Fruit fly (Drosophila melanogaster) whole organism, embryonic: ENCODE data around the gene Pop5.
A peak's percentile ranks its signal among the peaks of the same experiment; 100 is the strongest.

Experiments used
- Adf1 ChIP-seq: fragments of 200-800 bp; sonication (Bioruptor generic); IDR thresholded peaks from 2 replicates; pipeline ENCODE4 v1.3.6; 2022; ENCODE audit warnings: missing biosample characterization, missing genetic modification characterization
- Antp ChIP-seq: fragments of 200-800 bp; sonication (Bioruptor generic); optimal IDR thresholded peaks from 3 replicates; lab custom pipeline; 2016; ENCODE audit warnings: missing biosample characterization, missing genetic modification characterization
- CG12391 ChIP-seq: fragments of 200-800 bp; sonication (Bioruptor generic); optimal IDR thresholded peaks from 3 replicates; lab custom pipeline; 2018; ENCODE audit warnings: missing biosample characterization, mild to moderate bottlenecking, missing genetic modification characterization, moderate library complexity
- CG12769 ChIP-seq: fragments of 200-800 bp; sonication (Bioruptor generic); optimal IDR thresholded peaks from 2 replicates; lab custom pipeline; 2019; ENCODE audit warnings: missing biosample characterization, mild to moderate bottlenecking, missing genetic modification characterization, moderate library complexity
- CG14050 ChIP-seq: fragments of 200-800 bp; sonication (Bioruptor generic); IDR thresholded peaks from 3 replicates; pipeline ENCODE4 v1.3.6; 2022; ENCODE audit warnings: missing biosample characterization, missing genetic modification characterization
- CG14441 ChIP-seq: fragments of 200-800 bp; sonication (Bioruptor generic); IDR thresholded peaks from 2 replicates; pipeline ENCODE4 v1.3.6; 2022; ENCODE audit warnings: missing biosample characterization, missing genetic modification characterization
- CG14710 ChIP-seq: fragments of 200-800 bp; sonication (Bioruptor generic); optimal IDR thresholded peaks from 3 replicates; lab custom pipeline; 2019; ENCODE audit warnings: missing biosample characterization, mild to moderate bottlenecking, missing genetic modification characterization, moderate library complexity
- CG1529 ChIP-seq: fragments of 200-800 bp; sonication (Bioruptor generic); optimal IDR thresholded peaks from 3 replicates; lab custom pipeline; 2018; ENCODE audit warnings: missing biosample characterization, missing genetic modification characterization
- CG31224 ChIP-seq: fragments of 200-800 bp; sonication (Bioruptor generic); IDR thresholded peaks from 2 replicates; pipeline ENCODE4 v1.3.6; 2022; ENCODE audit warnings: missing biosample characterization, missing genetic modification characterization
- CG31388 ChIP-seq: fragments of 200-800 bp; sonication (Bioruptor generic); optimal IDR thresholded peaks from 2 replicates; lab custom pipeline; 2016; ENCODE audit warnings: missing biosample characterization, missing genetic modification characterization
- CG31441 ChIP-seq: fragments of 200-800 bp; sonication (Bioruptor generic); IDR thresholded peaks from 2 replicates; pipeline ENCODE4 v1.3.6; 2022; ENCODE audit warnings: missing biosample characterization, missing genetic modification characterization
- CG33213 ChIP-seq: fragments of 200-800 bp; sonication (Bioruptor generic); optimal IDR thresholded peaks from 3 replicates; lab custom pipeline; 2016; ENCODE audit warnings: missing biosample characterization, missing genetic modification characterization
- CG4424 ChIP-seq: fragments of 200-800 bp; sonication (Bioruptor generic); optimal IDR thresholded peaks from 3 replicates; lab custom pipeline; 2016; ENCODE audit warnings: missing biosample characterization, missing genetic modification characterization
- CG5245 ChIP-seq: fragments of 200-800 bp; sonication (Bioruptor generic); optimal IDR thresholded peaks from 3 replicates; lab custom pipeline; 2016; ENCODE audit warnings: missing biosample characterization, missing genetic modification characterization
- CG8290 ChIP-seq, 3 experiments: fragments of 200-800 bp; sonication (Bioruptor generic); optimal IDR thresholded peaks; 2 replicates each; lab custom pipeline; 2016 to 2019; ENCODE audit warnings: missing biosample characterization in 3 of 3, missing genetic modification characterization in 3 of 3, mild to moderate bottlenecking in 2 of 3, moderate library complexity in 1 of 3
- CG8765 ChIP-seq: fragments of 200-800 bp; sonication (Bioruptor generic); IDR thresholded peaks from 2 replicates; pipeline ENCODE4 v1.3.6; 2022; ENCODE audit warnings: missing biosample characterization, missing genetic modification characterization
- CG8944 ChIP-seq: fragments of 200-800 bp; sonication (Bioruptor generic); optimal IDR thresholded peaks from 3 replicates; lab custom pipeline; 2016; ENCODE audit warnings: missing biosample characterization, missing genetic modification characterization
- CG9437 ChIP-seq: fragments of 200-800 bp; sonication (Bioruptor generic); optimal IDR thresholded peaks from 2 replicates; lab custom pipeline; 2018; ENCODE audit warnings: missing biosample characterization, mild to moderate bottlenecking, missing genetic modification characterization
- D ChIP-seq, 2 experiments: fragments of 200-800 bp in 1 of 2; fragments of >200 bp in 1 of 2; sonication (Bioruptor generic) in 1 of 2; optimal IDR thresholded peaks; 2 replicates in 1 of 2; 3 replicates in 1 of 2; lab custom pipeline; 2017; ENCODE audit warnings: mild to moderate bottlenecking in 1 of 2, missing biosample characterization in 1 of 2, missing genetic modification characterization in 1 of 2, missing genetic modification reagents in 1 of 2
- D19A ChIP-seq: fragments of 200-800 bp; optimal IDR thresholded peaks from 3 replicates; lab custom pipeline; 2019; ENCODE audit warnings: missing biosample characterization, mild to moderate bottlenecking, missing genetic modification characterization, moderate library complexity
- Elba2 ChIP-seq: fragments of 200-800 bp; sonication (Bioruptor generic); optimal IDR thresholded peaks from 3 replicates; lab custom pipeline; 2016; ENCODE audit warnings: missing biosample characterization, missing genetic modification characterization
- Fer3 ChIP-seq: fragments of 200-800 bp; sonication (Bioruptor generic); optimal IDR thresholded peaks from 2 replicates; lab custom pipeline; 2018; ENCODE audit warnings: missing biosample characterization, mild to moderate bottlenecking, missing genetic modification characterization, moderate library complexity
- HLH4C ChIP-seq: fragments of 200-800 bp; sonication (Bioruptor generic); IDR thresholded peaks from 3 replicates; pipeline ENCODE4 v1.3.6; 2022; ENCODE audit warnings: missing biosample characterization, missing genetic modification characterization; ENCODE audit not compliant: partially characterized antibody
- Lhr ChIP-seq: fragments of 200-800 bp; sonication (Bioruptor generic); optimal IDR thresholded peaks from 3 replicates; lab custom pipeline; 2017; ENCODE audit warnings: mild to moderate bottlenecking, missing biosample characterization, missing genetic modification reagents, missing genetic modification characterization
- Mrtf ChIP-seq: fragments of 200-800 bp; sonication (Bioruptor generic); IDR thresholded peaks from 3 replicates; pipeline ENCODE4 v1.3.6; 2022; ENCODE audit warnings: missing biosample characterization, missing genetic modification characterization
- Oli ChIP-seq: fragments of 200-800 bp; sonication (Bioruptor generic); optimal IDR thresholded peaks from 2 replicates; lab custom pipeline; 2018; ENCODE audit warnings: missing biosample characterization, mild to moderate bottlenecking, missing genetic modification characterization, moderate library complexity
- Taf1 ChIP-seq: fragments of 200-800 bp; sonication (Bioruptor generic); IDR thresholded peaks from 2 replicates; pipeline ENCODE4 v1.3.6; 2022; ENCODE audit warnings: missing biosample characterization, missing genetic modification characterization
- Tbp ChIP-seq: fragments of >200 bp; optimal IDR thresholded peaks from 2 replicates; lab custom pipeline; 2018; ENCODE audit warnings: missing biosample characterization, missing genetic modification characterization
- Vsx1 ChIP-seq: fragments of 200-800 bp; sonication (Bioruptor generic); optimal IDR thresholded peaks from 2 replicates; lab custom pipeline; 2017; ENCODE audit warnings: missing biosample characterization, mild to moderate bottlenecking, missing genetic modification characterization, missing genetic modification reagents
- al ChIP-seq: fragments of 200-800 bp; sonication (Bioruptor generic); IDR thresholded peaks from 2 replicates; pipeline ENCODE4 v1.3.6; 2022; ENCODE audit warnings: missing biosample characterization, missing genetic modification characterization
- az2 ChIP-seq: fragments of 200-800 bp; sonication (Bioruptor generic); optimal IDR thresholded peaks from 3 replicates; lab custom pipeline; 2016; ENCODE audit warnings: missing biosample characterization, missing genetic modification characterization
- cato ChIP-seq: fragments of 200-800 bp; sonication (Bioruptor generic); optimal IDR thresholded peaks from 2 replicates; lab custom pipeline; 2016; ENCODE audit warnings: missing biosample characterization, missing genetic modification characterization, borderline replicate concordance
- dan ChIP-seq: fragments of 200-800 bp; sonication (Bioruptor generic); IDR thresholded peaks from 2 replicates; pipeline ENCODE4 v1.3.6; 2022; ENCODE audit warnings: missing biosample characterization, missing genetic modification characterization
- fd102C ChIP-seq: fragments of 200-800 bp; sonication (Bioruptor generic); optimal IDR thresholded peaks from 2 replicates; lab custom pipeline; 2018; ENCODE audit warnings: missing biosample characterization, mild to moderate bottlenecking, missing genetic modification characterization, moderate library complexity
- fru ChIP-seq: fragments of >200 bp; optimal IDR thresholded peaks from 2 replicates; lab custom pipeline; 2017
- ken ChIP-seq: fragments of 200-800 bp; sonication (Bioruptor generic); IDR thresholded peaks from 3 replicates; pipeline ENCODE4 v1.3.6; 2022; ENCODE audit warnings: missing biosample characterization, missing genetic modification characterization
- kni ChIP-seq: fragments of 200-800 bp; sonication (Bioruptor generic); optimal IDR thresholded peaks from 3 replicates; lab custom pipeline; 2017; ENCODE audit warnings: mild to moderate bottlenecking, missing biosample characterization, missing genetic modification reagents, missing genetic modification characterization
- knrl ChIP-seq: fragments of 200-800 bp; sonication (Bioruptor generic); IDR thresholded peaks from 3 replicates; pipeline ENCODE4 v1.3.6; 2022; ENCODE audit warnings: missing biosample characterization, missing genetic modification characterization; ENCODE audit not compliant: partially characterized antibody
- nerfin-2 ChIP-seq: fragments of 200-800 bp; sonication (Bioruptor generic); IDR thresholded peaks from 2 replicates; pipeline ENCODE4 v1.3.6; 2022; ENCODE audit warnings: missing biosample characterization, missing genetic modification characterization; ENCODE audit not compliant: partially characterized antibody
- nmo ChIP-seq: fragments of 200-800 bp; sonication (Bioruptor generic); optimal IDR thresholded peaks from 2 replicates; lab custom pipeline; 2018; ENCODE audit warnings: missing biosample characterization, mild to moderate bottlenecking, missing genetic modification characterization, moderate library complexity
- odd ChIP-seq: fragments of 200-800 bp; sonication (Bioruptor generic); optimal IDR thresholded peaks from 2 replicates; lab custom pipeline; 2017; ENCODE audit warnings: missing biosample characterization, mild to moderate bottlenecking, missing genetic modification characterization
- pfk ChIP-seq: fragments of 200-800 bp; sonication (Bioruptor generic); optimal IDR thresholded peaks from 2 replicates; lab custom pipeline; 2018; ENCODE audit warnings: missing biosample characterization, mild to moderate bottlenecking, missing genetic modification characterization, moderate library complexity
- pho ChIP-seq: fragments of 200-800 bp; sonication (Bioruptor generic); optimal IDR thresholded peaks from 2 replicates; lab custom pipeline; 2016; ENCODE audit warnings: missing biosample characterization, missing genetic modification characterization
- prd ChIP-seq, 3 experiments: fragments of >200 bp in 2 of 3; fragments of 200-800 bp in 1 of 3; sonication (Bioruptor generic) in 1 of 3; optimal IDR thresholded peaks in 2 of 3; IDR thresholded peaks in 1 of 3; 2 replicates in 2 of 3; 3 replicates in 1 of 3; pipeline versions ENCODE4 v1.3.6 to Lab custom; 2017 to 2022; ENCODE audit warnings: missing biosample characterization in 1 of 3, missing genetic modification characterization in 1 of 3
- repo ChIP-seq: fragments of 200-800 bp; sonication (Bioruptor generic); optimal IDR thresholded peaks from 2 replicates; lab custom pipeline; 2016; ENCODE audit warnings: missing biosample characterization, missing genetic modification characterization
- sd ChIP-seq: fragments of 200-800 bp; sonication (Bioruptor generic); optimal IDR thresholded peaks from 3 replicates; lab custom pipeline; 2018; ENCODE audit warnings: missing biosample characterization, mild to moderate bottlenecking, missing genetic modification characterization, moderate library complexity
- seq ChIP-seq: fragments of 200-800 bp; sonication (Bioruptor generic); IDR thresholded peaks from 2 replicates; pipeline ENCODE4 v1.3.6; 2022; ENCODE audit warnings: missing biosample characterization, missing genetic modification characterization
- slp2 ChIP-seq: fragments of 200-800 bp; sonication (Bioruptor generic); optimal IDR thresholded peaks from 2 replicates; lab custom pipeline; 2016; ENCODE audit warnings: missing biosample characterization, missing genetic modification characterization
- twi ChIP-seq: fragments of 200-800 bp; optimal IDR thresholded peaks from 2 replicates; lab custom pipeline; 2019; ENCODE audit warnings: missing biosample characterization, mild to moderate bottlenecking, missing genetic modification characterization, moderate library complexity
- wdn ChIP-seq: fragments of 200-800 bp; sonication (Bioruptor generic); IDR thresholded peaks from 2 replicates; pipeline ENCODE4 v1.3.6; 2022; ENCODE audit warnings: missing biosample characterization, missing genetic modification characterization

The Pop5 gene

DNA sequence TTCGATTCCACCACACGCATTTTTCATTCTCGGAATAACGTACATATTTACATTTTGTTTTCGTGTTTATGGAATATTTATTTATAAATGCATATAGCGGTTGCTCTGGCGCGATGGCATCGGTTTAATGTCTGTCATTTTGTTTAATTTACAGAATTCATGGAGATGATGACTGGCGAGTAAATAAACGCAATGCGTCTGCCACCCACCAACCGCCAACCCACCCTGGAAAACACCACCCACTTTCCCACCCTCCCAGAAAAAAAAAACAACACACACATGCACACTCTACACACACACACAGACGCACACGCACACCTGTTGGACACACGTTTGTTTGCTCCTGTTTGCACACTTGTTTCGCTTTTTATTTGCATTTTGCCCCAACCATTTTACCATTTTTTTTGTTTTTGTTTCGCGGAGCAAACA, 3.0 kb upstream of the Pop5 start (continued):
- TF ChIP-seq CG5245 (GFP tag; lab: Kevin White, UChicago), result no peak
- peak; percentile 15; the same call in 1 of the 2 replicates for TF ChIP-seq CG31441 (GFP tag; lab: Robert Waterston, UW)
- TF ChIP-seq nerfin-2, result no peak
- TF ChIP-seq CG14710 (tag; lab: Kevin White, UChicago), result peak; percentile 35
- TF ChIP-seq knrl (GFP tag; lab: Robert Waterston, UW), result 0 out of 3 replicates have a peak, but pooled peaks have one; percentile 8
- peak; percentile 60 for TF ChIP-seq sd (tag; lab: Kevin White, UChicago)
- TF ChIP-seq CG8944 (GFP tag; lab: Kevin White, UChicago), result no peak
- TF ChIP-seq kni, result peak; percentile 55
- no peak for TF ChIP-seq Tbp (GFP tag; lab: Kevin White, UChicago)
- no peak for TF ChIP-seq CG8290 (GFP tag; optimal IDR thresholded peaks at IDR 0.05; lab: Kevin White, UChicago)
- TF ChIP-seq CG8290 (tag; optimal IDR thresholded peaks at IDR 0.05; lab: Kevin White, UChicago), result no peak
- no peak for TF ChIP-seq al (GFP tag; lab: Robert Waterston, UW)
- TF ChIP-seq slp2, result no peak
- TF ChIP-seq CG31388 (GFP tag; lab: Kevin White, UChicago), result no peak
- no peak for TF ChIP-seq cato
- no peak for TF ChIP-seq prd (optimal IDR thresholded peaks at IDR 0.05; lab: Kevin White, UChicago)
- TF ChIP-seq prd (GFP tag; IDR thresholded peaks at IDR 0.05; lab: Robert Waterston, UW), result no peak
- TF ChIP-seq CG9437, result no peak
- TF ChIP-seq CG31224 (GFP tag; lab: Robert Waterston, UW), result no peak
- TF ChIP-seq odd (GFP tag; lab: Kevin White, UChicago), result peak; percentile 33
- no peak for TF ChIP-seq D (optimal IDR thresholded peaks at IDR 0.05; lab: Kevin White, UChicago)
- TF ChIP-seq D (GFP tag; optimal IDR thresholded peaks at IDR 0.05; lab: Kevin White, UChicago), result peak; percentile 36
- TF ChIP-seq wdn (GFP tag; lab: Robert Waterston, UW), result no peak
- no peak for TF ChIP-seq HLH4C (GFP tag; lab: Robert Waterston, UW)
- no peak for TF ChIP-seq dan (GFP tag; lab: Robert Waterston, UW)
- no peak for TF ChIP-seq fd102C (GFP tag; lab: Kevin White, UChicago)
- no peak for TF ChIP-seq pfk (GFP tag; lab: Kevin White, UChicago)
- no peak for TF ChIP-seq D19A (tag; lab: Kevin White, UChicago)
- TF ChIP-seq nmo, result peak; percentile 5
- no peak for TF ChIP-seq Adf1 (GFP tag; lab: Robert Waterston, UW)
- no peak for TF ChIP-seq CG33213 (GFP tag; lab: Kevin White, UChicago)
- TF ChIP-seq CG14050, result no peak
- no peak for TF ChIP-seq Taf1 (GFP tag; lab: Robert Waterston, UW)
- no peak for TF ChIP-seq pho (GFP tag; lab: Kevin White, UChicago)
- TF ChIP-seq CG14441, result no peak
- TF ChIP-seq CG8765 (GFP tag; lab: Robert Waterston, UW), result no peak
- peak; percentile 18 for TF ChIP-seq Lhr (GFP tag; lab: Kevin White, UChicago)
- peak; percentile 65 for TF ChIP-seq CG12769
- no peak for TF ChIP-seq Antp (GFP tag; lab: Kevin White, UChicago)
- TF ChIP-seq twi (tag; lab: Kevin White, UChicago), result peak; percentile 43
- TF ChIP-seq Vsx1, result peak; percentile 39
- TF ChIP-seq fru, result no peak
- no peak for TF ChIP-seq ken (GFP tag; lab: Robert Waterston, UW)
- TF ChIP-seq repo (GFP tag; lab: Kevin White, UChicago), result no peak
- peak; percentile 57 for TF ChIP-seq CG1529 (GFP tag; lab: Kevin White, UChicago)
- TF ChIP-seq Oli, result no peak
- TF ChIP-seq CG4424, result no peak
- TF ChIP-seq Mrtf, result no peak
- TF ChIP-seq Elba2 (GFP tag; lab: Kevin White, UChicago), result no peak
- no peak for TF ChIP-seq az2 (GFP tag; lab: Kevin White, UChicago)
- no peak for TF ChIP-seq Fer3 (tag; lab: Kevin White, UChicago)
- 0 out of 2 replicates have a peak, but pooled peaks have one; percentile 19 for TF ChIP-seq seq (GFP tag; lab: Robert Waterston, UW)
- TF ChIP-seq CG12391 (tag; lab: Kevin White, UChicago), result peak; percentile 12
